Worm (Caenorhabditis elegans) whole organism, late embryonic: ENCODE results near the gene C38D4.7.

ENCODE experiments used
- C08G9.2 ChIP-seq: sonication (generic microtip); optimal IDR thresholded peaks from 2 replicates; lab custom pipeline; 2016; ENCODE audit warnings: mild to moderate bottlenecking, missing genetic modification characterization, moderate library complexity, missing compliant biosample characterization
- K09A11.1 ChIP-seq: sonication (generic microtip); optimal IDR thresholded peaks from 2 replicates; lab custom pipeline; 2017; ENCODE audit warnings: antibody characterized with exemption, mild to moderate bottlenecking, missing genetic modification characterization, missing compliant biosample characterization; ENCODE audit not compliant: insufficient read depth
- ceh-30 ChIP-seq: fragments of 150-350 bp; optimal IDR thresholded peaks from 2 replicates; lab custom pipeline; 2014; ENCODE audit warnings: missing biosample characterization, missing genetic modification characterization
- ceh-34 ChIP-seq: sonication (generic microtip); optimal IDR thresholded peaks from 2 replicates; lab custom pipeline; 2016; ENCODE audit warnings: mild to moderate bottlenecking, missing genetic modification characterization, missing compliant biosample characterization
- ceh-45 ChIP-seq: fragments of 200-800 bp; sonication (Bioruptor generic); IDR thresholded peaks from 2 replicates; pipeline ENCODE4 v1.3.6; 2022; ENCODE audit warnings: missing genetic modification reagents, missing genetic modification characterization, missing compliant biosample characterization
- ceh-48 ChIP-seq: sonication (generic microtip); optimal IDR thresholded peaks from 2 replicates; lab custom pipeline; 2016; ENCODE audit warnings: missing genetic modification characterization, inconsistent platforms, missing compliant biosample characterization
- ceh-6 ChIP-seq: fragments of 200-800 bp; sonication (Bioruptor generic); optimal IDR thresholded peaks from 2 replicates; lab custom pipeline; 2018; ENCODE audit warnings: mild to moderate bottlenecking, missing genetic modification characterization, missing compliant biosample characterization
- elt-4 ChIP-seq: sonication (generic microtip); optimal IDR thresholded peaks from 2 replicates; lab custom pipeline; 2016; ENCODE audit warnings: missing genetic modification characterization, missing compliant biosample characterization
- ets-4 ChIP-seq: sonication (generic microtip); optimal IDR thresholded peaks from 2 replicates; lab custom pipeline; 2016; ENCODE audit warnings: missing genetic modification characterization, missing compliant biosample characterization
- fkh-6 ChIP-seq: sonication (generic microtip); optimal IDR thresholded peaks from 2 replicates; lab custom pipeline; 2016; ENCODE audit warnings: missing genetic modification characterization, missing compliant biosample characterization
- hlh-8 ChIP-seq: sonication (generic microtip); optimal IDR thresholded peaks from 2 replicates; lab custom pipeline; 2016; ENCODE audit warnings: missing genotype, missing genetic modification characterization, missing compliant biosample characterization
- mec-3 ChIP-seq: sonication (generic microtip); optimal IDR thresholded peaks from 2 replicates; lab custom pipeline; 2016; ENCODE audit warnings: borderline replicate concordance, missing genetic modification characterization, missing compliant biosample characterization
- npax-4 ChIP-seq: sonication (generic microtip); optimal IDR thresholded peaks from 2 replicates; lab custom pipeline; 2016; ENCODE audit warnings: missing genetic modification characterization, missing compliant biosample characterization
- pat-9 ChIP-seq: fragments of 200-800 bp; sonication (Bioruptor generic); optimal IDR thresholded peaks from 2 replicates; lab custom pipeline; 2018; ENCODE audit warnings: mild to moderate bottlenecking, missing genetic modification characterization, moderate library complexity, missing compliant biosample characterization
- tbx-2 ChIP-seq: sonication (generic microtip); optimal IDR thresholded peaks from 2 replicates; lab custom pipeline; 2016; ENCODE audit warnings: missing genetic modification characterization, missing compliant biosample characterization
- unc-3 ChIP-seq, 2 experiments: fragments of 200-800 bp in 1 of 2; sonication (Bioruptor generic) in 1 of 2; sonication (generic microtip) in 1 of 2; conservative IDR thresholded peaks in 1 of 2; optimal IDR thresholded peaks in 1 of 2; 2 replicates each; pipeline versions ENCODE4 v1.3.6 to Lab custom; 2016 to 2022; ENCODE audit warnings: missing compliant biosample characterization in 2 of 2, missing genetic modification characterization in 2 of 2, missing genetic modification reagents in 1 of 2
- unc-55 ChIP-seq: sonication (generic microtip); optimal IDR thresholded peaks from 2 replicates; lab custom pipeline; 2017; ENCODE audit warnings: missing biosample characterization, missing genetic modification reagents, missing genetic modification characterization

Gene C38D4.7

ce11 chrIII:4763509-4763908 lies 47.6 kb downstream of the C38D4.7 start, which contains the start of gene B0393.4:
B0393.4 (minus strand) TSS chrIII:4763609.
- TF ChIP-seq pat-9 = no peak
- TF ChIP-seq ceh-45 (GFP tag; lab: Robert Waterston, UW) = no peak
- no peak for TF ChIP-seq C08G9.2 (tag; lab: Kevin White, UChicago)
- TF ChIP-seq hlh-8 = no peak
- no peak for TF ChIP-seq tbx-2 (tag; lab: Kevin White, UChicago)
- no peak for TF ChIP-seq unc-3 (GFP tag; conservative IDR thresholded peaks at IDR 0.05; lab: Robert Waterston, UW)
- TF ChIP-seq unc-3 (tag; optimal IDR thresholded peaks at IDR 0.05; lab: Kevin White, UChicago) = no peak
- TF ChIP-seq ceh-30 = no peak
- TF ChIP-seq ets-4 (tag; lab: Kevin White, UChicago) = no peak
- TF ChIP-seq fkh-6 (tag; lab: Kevin White, UChicago) = no peak
- no peak for TF ChIP-seq elt-4 (tag; lab: Kevin White, UChicago)
- no peak for TF ChIP-seq npax-4 (tag; lab: Kevin White, UChicago)
- TF ChIP-seq K09A11.1 (tag; lab: Kevin White, UChicago) = no peak

DNA sequence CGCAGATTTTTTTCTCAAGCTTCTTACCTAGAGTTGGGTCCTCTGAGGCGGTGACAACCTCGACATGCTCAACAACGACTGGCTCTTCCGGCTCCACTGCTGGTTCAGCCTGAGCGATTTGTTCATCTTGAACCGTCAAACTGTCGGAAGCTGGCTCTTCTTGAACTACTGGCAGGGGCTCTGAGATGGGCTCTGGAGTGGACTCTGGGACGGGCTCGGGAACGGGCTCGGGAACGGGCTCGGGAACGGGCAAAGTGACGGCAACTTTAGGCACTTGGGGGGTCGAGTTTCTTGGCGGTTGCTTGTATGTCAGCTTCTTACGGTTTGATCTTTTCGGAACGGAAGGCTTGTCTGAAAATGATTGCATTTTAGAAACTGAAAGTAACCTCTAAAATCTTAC lies 48.2 kb downstream of the C38D4.7 start:
- TF ChIP-seq ceh-34 (tag; lab: Kevin White, UChicago) = no peak
- TF ChIP-seq ceh-48 (tag; lab: Kevin White, UChicago) = no peak
- no peak for TF ChIP-seq unc-55 (GFP tag; lab: Kevin White, UChicago)
- peak; percentile 20 for TF ChIP-seq mec-3
- TF ChIP-seq ceh-6 (GFP tag; lab: Kevin White, UChicago) = no peak
- TF ChIP-seq, all 69 proteins: peak for 1
